Worm (Caenorhabditis elegans): ENCODE data around the gene catp-3.

The catp-3 gene

ce11 chrV:8046706-8047105 lies 29.1 kb upstream of the catp-3 start, which contains the start of gene ZC513.3:
TSS of gene ZC513.3 (plus strand) at chrV:8047006.
- TF ChIP-seq unc-42 (tag; optimal IDR thresholded peaks at IDR 0.05) (no peak), hlh-6 (tag; optimal IDR thresholded peaks at IDR 0.05) (no peak)

ce11 chrV:8050059-8050677 lies 25.6 kb upstream of the catp-3 start:
- TF ChIP-seq elt-4 (tag; optimal IDR thresholded peaks at IDR 0.05) (peak; percentile 74), sox-4 (tag; optimal IDR thresholded peaks at IDR 0.05) (no peak), dmd-4 (tag; optimal IDR thresholded peaks at IDR 0.05; ENCODE audit: borderline replicate concordance) (peak; percentile 14), pqm-1 (tag; optimal IDR thresholded peaks at IDR 0.05) (no peak)

- TF ChIP-seq hlh-30 (tag; optimal IDR thresholded peaks at IDR 0.05; ENCODE audit: insufficient read depth) (no peak), C38D4.7 (GFP tag; optimal IDR thresholded peaks at IDR 0.05) (no peak), fax-1 (tag; optimal IDR thresholded peaks at IDR 0.05) (no peak), ama-1 (optimal IDR thresholded peaks at IDR 0.05) (no peak), elt-4 (tag; optimal IDR thresholded peaks at IDR 0.05) (no peak), unc-55 (GFP tag; optimal IDR thresholded peaks at IDR 0.05) (no peak), lin-11 (tag; optimal IDR thresholded peaks at IDR 0.05) (no peak), ceh-34 (tag; optimal IDR thresholded peaks at IDR 0.05) (no peak), hlh-8 (tag; optimal IDR thresholded peaks at IDR 0.05) (no peak), pax-1 (tag; optimal IDR thresholded peaks at IDR 0.05) (no peak), mec-3 (tag; optimal IDR thresholded peaks at IDR 0.05; ENCODE audit: borderline replicate concordance) (no peak), pros-1 (tag; optimal IDR thresholded peaks at IDR 0.05) (no peak), K02D7.2 (tag; optimal IDR thresholded peaks at IDR 0.05) (no peak), nfya-1 (tag; optimal IDR thresholded peaks at IDR 0.05) (no peak), sox-4 (tag; optimal IDR thresholded peaks at IDR 0.05) (no peak), ceh-48 (tag; optimal IDR thresholded peaks at IDR 0.05) (no peak), rnt-1 (tag; optimal IDR thresholded peaks at IDR 0.05) (no peak), zip-5 (tag; optimal IDR thresholded peaks at IDR 0.05) (no peak), ceh-22 (tag; optimal IDR thresholded peaks at IDR 0.05) (no peak), pat-9 (tag; optimal IDR thresholded peaks at IDR 0.05) (no peak)
Observed at ce11 chrV:8050811-8051210, 25.0 kb upstream of the catp-3 start, which contains the start of gene col-43. TSS of gene col-43 (minus strand) at chrV:8050911.

ce11 chrV:8051851-8052250 lies 24.0 kb upstream of the catp-3 start, which contains the start of gene sth-1:
TSS of gene sth-1 (plus strand) at chrV:8052151.
- no peak for TF ChIP-seq pag-3 (tag; optimal IDR thresholded peaks at IDR 0.05; ENCODE audit: borderline replicate concordance)
- TF ChIP-seq npax-4 (tag; optimal IDR thresholded peaks at IDR 0.05), result no peak
- no peak for TF ChIP-seq ref-2 (tag; optimal IDR thresholded peaks at IDR 0.05)
- TF ChIP-seq nhr-232 (tag; optimal IDR thresholded peaks at IDR 0.05), result no peak
- TF ChIP-seq C08G9.2 (tag; optimal IDR thresholded peaks at IDR 0.05), result no peak
- TF ChIP-seq pros-1 (tag; optimal IDR thresholded peaks at IDR 0.05), result no peak
- TF ChIP-seq ceh-48 (tag; optimal IDR thresholded peaks at IDR 0.05), result no peak
- TF ChIP-seq unc-42 (tag; optimal IDR thresholded peaks at IDR 0.05), result no peak
- no peak for TF ChIP-seq ceh-22 (tag; optimal IDR thresholded peaks at IDR 0.05)
- TF ChIP-seq fkh-10 (GFP tag; optimal IDR thresholded peaks at IDR 0.05), result no peak

- no peak for TF ChIP-seq hlh-6 (tag; optimal IDR thresholded peaks at IDR 0.05)
- no peak for TF ChIP-seq nhr-11 (tag; optimal IDR thresholded peaks at IDR 0.05)
- TF ChIP-seq syd-9 (tag; optimal IDR thresholded peaks at IDR 0.05), result no peak
- no peak for TF ChIP-seq ceh-22 (tag; optimal IDR thresholded peaks at IDR 0.05)
- no peak for TF ChIP-seq ceh-34 (tag; optimal IDR thresholded peaks at IDR 0.05)
- no peak for TF ChIP-seq nfya-1 (tag; optimal IDR thresholded peaks at IDR 0.05)
- no peak for TF ChIP-seq ceh-6 (GFP tag; optimal IDR thresholded peaks at IDR 0.05)
- no peak for TF ChIP-seq sox-2 (GFP tag; IDR thresholded peaks at IDR 0.05)
- TF ChIP-seq elt-2 (tag; optimal IDR thresholded peaks at IDR 0.05), result no peak
- TF ChIP-seq pha-2 (tag; optimal IDR thresholded peaks at IDR 0.05), result no peak
Observed at ce11 chrV:8054130-8054529, 21.7 kb upstream of the catp-3 start, which contains the start of gene ZC513.2. TSS of gene ZC513.2 (plus strand) at chrV:8054430.
